Fruit fly (Drosophila melanogaster): ENCODE measurements around the gene CG31949.

CG31949 gene

DNA sequence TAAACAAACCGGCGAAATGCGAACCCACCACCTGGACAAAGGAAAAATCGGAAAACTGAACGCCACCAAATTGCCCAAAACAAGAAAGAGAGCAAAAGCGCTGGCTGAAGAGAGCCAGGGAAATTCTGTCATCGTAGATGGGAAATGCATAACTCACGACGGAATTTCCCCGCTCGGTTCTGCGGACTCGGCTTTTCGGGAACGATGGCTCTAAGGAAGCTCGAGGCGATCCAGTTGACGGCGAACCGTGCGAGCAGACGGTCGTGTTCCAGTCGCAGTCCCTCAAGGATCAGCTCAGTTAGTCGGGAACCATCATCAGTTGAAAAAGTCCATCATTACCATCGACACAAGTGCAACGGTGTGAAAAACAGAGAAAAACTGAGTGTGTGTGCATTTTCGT is 11.5 kb downstream of the CG31949 start, which contains the start of gene eys:
eys (plus strand) TSS at position 232 of the 400 bp plus-strand sequence.
- TF ChIP-seq Blimp-1 (GFP tag; optimal IDR thresholded peaks at IDR 0.05) (no peak), Eip93F (GFP tag; optimal IDR thresholded peaks at IDR 0.05) (no peak), CG6276 (GFP tag; optimal IDR thresholded peaks at IDR 0.05) (no peak), Ets96B (tag; optimal IDR thresholded peaks at IDR 0.05) (no peak), Hr4 (GFP tag; optimal IDR thresholded peaks at IDR 0.05) (no peak), CG1621 (tag; optimal IDR thresholded peaks at IDR 0.05) (no peak), cyc (GFP tag; optimal IDR thresholded peaks at IDR 0.05) (no peak), Sox15 (GFP tag; optimal IDR thresholded peaks at IDR 0.05) (no peak), esn (GFP tag; optimal IDR thresholded peaks at IDR 0.05) (no peak), CG15336 (GFP tag; IDR thresholded peaks at IDR 0.05) (no peak)

DNA sequence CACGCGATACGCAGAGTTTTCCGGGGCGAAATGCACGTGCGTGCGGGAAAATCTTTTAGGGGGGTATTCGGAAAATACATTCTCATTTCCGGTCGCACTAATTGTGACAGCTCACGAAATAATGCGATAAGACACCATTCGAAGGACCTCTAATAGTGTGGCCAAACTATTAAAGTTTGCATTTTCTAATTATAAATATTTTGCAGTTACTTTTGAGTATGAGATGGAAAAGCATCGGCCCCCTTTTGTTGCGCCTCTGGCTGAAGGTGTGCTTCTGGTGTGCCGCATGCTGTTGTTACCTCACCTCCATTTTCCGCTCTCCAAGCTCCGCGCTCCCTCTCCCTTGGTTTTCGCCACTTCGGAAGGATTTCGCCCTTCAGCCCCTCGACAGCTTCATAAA is 14.3 kb downstream of the CG31949 start:
- no peak for TF ChIP-seq net (GFP tag; optimal IDR thresholded peaks at IDR 0.05)
- TF ChIP-seq CG8319 (GFP tag; optimal IDR thresholded peaks at IDR 0.05): no peak
- no peak for TF ChIP-seq Eip93F (GFP tag; optimal IDR thresholded peaks at IDR 0.05)
- peak; percentile 6 for TF ChIP-seq CG32006 (GFP tag; optimal IDR thresholded peaks at IDR 0.05)
- TF ChIP-seq CG9139 (GFP tag; optimal IDR thresholded peaks at IDR 0.05): no peak
- TF ChIP-seq CG11762 (GFP tag; optimal IDR thresholded peaks at IDR 0.05; ENCODE audit: insufficient read depth): no peak

DNA sequence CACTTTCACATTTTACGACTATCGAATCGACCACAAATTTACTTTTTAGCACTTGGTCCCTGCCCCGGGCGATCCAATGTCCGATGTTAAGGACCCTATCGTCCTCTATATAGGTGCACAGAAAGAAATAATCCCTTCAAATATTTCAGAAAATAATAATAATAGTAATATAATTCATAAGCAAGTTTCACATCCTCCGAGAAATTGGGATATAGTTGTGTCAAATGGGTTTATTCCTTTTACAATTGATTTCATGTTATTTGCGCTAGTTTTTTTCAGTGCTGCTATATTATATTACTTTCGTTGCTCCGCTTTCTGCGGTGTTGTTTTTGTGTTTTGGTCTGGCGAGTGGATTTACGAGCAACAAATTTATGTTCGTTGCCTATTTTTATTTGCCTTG is 48.6 kb downstream of the CG31949 start:
- TF ChIP-seq Gug (GFP tag; IDR thresholded peaks at IDR 0.05) (no peak), eg (GFP tag; IDR thresholded peaks at IDR 0.05) (no peak)

Measured in whole organism, prepupa.